Worm (Caenorhabditis elegans) whole organism, early embryonic: ENCODE data around the gene Y59A8B.26.
"Not testable (repeated sequence)": the region's sequence is repeated elsewhere in the genome, so short reads cannot be mapped to it uniquely, and the experiment has no call there.

ENCODE experiments used
- B0310.2 ChIP-seq: sonication (generic microtip); optimal IDR thresholded peaks from 2 replicates; lab custom pipeline; 2016; ENCODE audit warnings: mild to moderate bottlenecking, missing genetic modification characterization, missing compliant biosample characterization
- F13C5.2 ChIP-seq: sonication (generic microtip); optimal IDR thresholded peaks from 2 replicates; lab custom pipeline; 2017; ENCODE audit warnings: mild to moderate bottlenecking, missing genetic modification characterization, inconsistent platforms, missing compliant biosample characterization
- aly-1 ChIP-seq: sonication (generic microtip); optimal IDR thresholded peaks from 2 replicates; lab custom pipeline; 2016; ENCODE audit warnings: missing genetic modification characterization, missing compliant biosample characterization
- ama-1 ChIP-seq: fragments of 150-350 bp; optimal IDR thresholded peaks from 2 replicates; lab custom pipeline; 2014
- ceh-13 ChIP-seq: fragments of 200-800 bp; sonication (Bioruptor generic); optimal IDR thresholded peaks from 2 replicates; lab custom pipeline; 2018; ENCODE audit warnings: mild to moderate bottlenecking, missing genetic modification characterization, missing compliant biosample characterization
- ceh-36 ChIP-seq: sonication (generic microtip); optimal IDR thresholded peaks from 2 replicates; lab custom pipeline; 2016; ENCODE audit warnings: missing genetic modification characterization, inconsistent platforms, missing compliant biosample characterization
- ets-7 ChIP-seq: sonication (generic microtip); optimal IDR thresholded peaks from 2 replicates; lab custom pipeline; 2016; ENCODE audit warnings: missing genotype, missing genetic modification characterization, missing compliant biosample characterization
- flt-1 ChIP-seq: fragments of 200-800 bp; sonication (Bioruptor generic); IDR thresholded peaks from 2 replicates; pipeline ENCODE4 v1.3.6; 2022; ENCODE audit warnings: missing genetic modification characterization, missing compliant biosample characterization
- hmbx-1 ChIP-seq: sonication (generic microtip); optimal IDR thresholded peaks from 2 replicates; lab custom pipeline; 2016; ENCODE audit warnings: mild to moderate bottlenecking, missing genetic modification characterization, missing compliant biosample characterization
- hmg-4 ChIP-seq: fragments of 200-800 bp; sonication (Bioruptor generic); optimal IDR thresholded peaks from 2 replicates; lab custom pipeline; 2018; ENCODE audit warnings: mild to moderate bottlenecking, missing genetic modification characterization, missing compliant biosample characterization
- hnd-1 ChIP-seq: sonication (generic microtip); optimal IDR thresholded peaks from 2 replicates; lab custom pipeline; 2016; ENCODE audit warnings: missing genetic modification characterization, missing compliant biosample characterization
- pes-1 ChIP-seq: fragments of 200-800 bp; sonication (Bioruptor generic); IDR thresholded peaks from 2 replicates; pipeline ENCODE4 v1.3.6; 2022; ENCODE audit warnings: missing genetic modification reagents, missing genetic modification characterization, missing compliant biosample characterization
- scrt-1 ChIP-seq: fragments of 200-800 bp; sonication (Bioruptor generic); IDR thresholded peaks from 2 replicates; pipeline ENCODE4 v1.3.6; 2022; ENCODE audit warnings: missing genetic modification characterization, missing compliant biosample characterization
- sea-1 ChIP-seq: fragments of 200-800 bp; sonication (Bioruptor generic); conservative IDR thresholded peaks from 2 replicates; pipeline ENCODE4 v1.3.6; 2022; ENCODE audit warnings: missing genetic modification characterization, missing compliant biosample characterization
- tbx-11 ChIP-seq: fragments of 200-800 bp; sonication (Bioruptor generic); IDR thresholded peaks from 2 replicates; pipeline ENCODE4 v1.3.6; 2022; ENCODE audit warnings: missing genetic modification characterization, missing compliant biosample characterization
- tbx-37 ChIP-seq: fragments of 200-800 bp; sonication (Bioruptor generic); conservative IDR thresholded peaks from 2 replicates; pipeline ENCODE4 v1.3.6; 2022; ENCODE audit warnings: missing genetic modification reagents, missing genetic modification characterization, missing compliant biosample characterization
- tra-4 ChIP-seq: sonication (generic microtip); optimal IDR thresholded peaks from 2 replicates; lab custom pipeline; 2017; ENCODE audit warnings: missing genetic modification characterization, missing compliant biosample characterization

The Y59A8B.26 gene

ce11 chrV:18008680-18009079, 2.0 kb downstream of the Y59A8B.26 start:
- TF ChIP-seq hmbx-1 (tag; lab: Kevin White, UChicago) (no peak), tra-4 (tag; lab: Kevin White, UChicago) (no peak), ceh-13 (GFP tag; lab: Kevin White, UChicago) (no peak), hmg-4 (GFP tag; lab: Kevin White, UChicago) (no peak)

- not testable (repeated sequence) for TF ChIP-seq ets-7 (tag; lab: Kevin White, UChicago); hnd-1; flt-1 (GFP tag; lab: Robert Waterston, UW)
Observed at ce11 chrV:18006930-18007329, 3.7 kb downstream of the Y59A8B.26 start, which contains the start of gene Y59A8B.19. Y59A8B.19 (plus strand) TSS chrV:18007230.

ce11 chrV:18003876-18004275, 6.8 kb downstream of the Y59A8B.26 start:
- no peak for TF ChIP-seq ceh-13 (GFP tag; lab: Kevin White, UChicago)
- no peak for TF ChIP-seq ama-1
- TF ChIP-seq aly-1: no peak

- no peak for TF ChIP-seq tbx-11 (GFP tag; lab: Robert Waterston, UW)
- no peak for TF ChIP-seq ceh-13 (GFP tag; lab: Kevin White, UChicago)
- no peak for TF ChIP-seq flt-1 (GFP tag; lab: Robert Waterston, UW)
- no peak for TF ChIP-seq pes-1
- no peak for TF ChIP-seq ama-1
- TF ChIP-seq tra-4 (tag; lab: Kevin White, UChicago): no peak
- no peak for TF ChIP-seq sea-1
- TF ChIP-seq tbx-37 (GFP tag; lab: Robert Waterston, UW): no peak
- TF ChIP-seq ets-7 (tag; lab: Kevin White, UChicago): no peak
- no peak for TF ChIP-seq aly-1
- no peak for TF ChIP-seq hmbx-1 (tag; lab: Kevin White, UChicago)
Observed at ce11 chrV:18001268-18001667, 9.4 kb downstream of the Y59A8B.26 start, which contains the start of gene lon-8. lon-8 (minus strand) TSS chrV:18001368.

ce11 chrV:17985960-17986359, 24.7 kb downstream of the Y59A8B.26 start, which contains the start of gene Y59A8B.21:
Y59A8B.21 (plus strand) TSS chrV:17986260.
- no peak for TF ChIP-seq sea-1

ce11 chrV:17982935-17983334, 27.7 kb downstream of the Y59A8B.26 start:
- TF ChIP-seq tra-4 (tag; lab: Kevin White, UChicago) (no peak), hnd-1 (no peak), ama-1 (no peak), tbx-11 (GFP tag; lab: Robert Waterston, UW) (no peak), ets-7 (tag; lab: Kevin White, UChicago) (no peak), F13C5.2 (tag; lab: Kevin White, UChicago) (no peak), tbx-37 (GFP tag; lab: Robert Waterston, UW) (no peak)

- TF ChIP-seq ceh-13 (GFP tag; lab: Kevin White, UChicago) (no peak), tra-4 (tag; lab: Kevin White, UChicago) (no peak), tbx-37 (GFP tag; lab: Robert Waterston, UW) (no peak), hmbx-1 (tag; lab: Kevin White, UChicago) (no peak), F13C5.2 (tag; lab: Kevin White, UChicago) (no peak), tbx-11 (GFP tag; lab: Robert Waterston, UW) (no peak), pes-1 (no peak), B0310.2 (tag; lab: Kevin White, UChicago) (no peak), flt-1 (GFP tag; lab: Robert Waterston, UW) (no peak), sea-1 (no peak), hmg-4 (GFP tag; lab: Kevin White, UChicago) (no peak), scrt-1 (no peak), ceh-36 (tag; lab: Kevin White, UChicago) (no peak), ama-1 (no peak), hnd-1 (no peak), ets-7 (tag; lab: Kevin White, UChicago) (no peak), aly-1 (no peak)
Observed at ce11 chrV:17981732-17982131, 28.9 kb downstream of the Y59A8B.26 start.

- no peak for TF ChIP-seq sea-1
- TF ChIP-seq hmbx-1 (tag; lab: Kevin White, UChicago): no peak
- no peak for TF ChIP-seq hnd-1
Observed at ce11 chrV:17979789-17980188, 30.8 kb downstream of the Y59A8B.26 start, which contains the start of gene snx-6. snx-6 (minus strand) TSS chrV:17980082.

ce11 chrV:17978207-17978606, 32.4 kb downstream of the Y59A8B.26 start:
- TF ChIP-seq pes-1 (no peak), tra-4 (tag; lab: Kevin White, UChicago) (no peak), ceh-13 (GFP tag; lab: Kevin White, UChicago) (no peak), sea-1 (no peak), tbx-37 (GFP tag; lab: Robert Waterston, UW) (no peak), F13C5.2 (tag; lab: Kevin White, UChicago) (no peak), scrt-1 (no peak), hmg-4 (GFP tag; lab: Kevin White, UChicago) (no peak), B0310.2 (tag; lab: Kevin White, UChicago) (no peak), hmbx-1 (tag; lab: Kevin White, UChicago) (no peak), ama-1 (no peak), ets-7 (tag; lab: Kevin White, UChicago) (no peak), aly-1 (no peak), flt-1 (GFP tag; lab: Robert Waterston, UW) (no peak), hnd-1 (no peak), ceh-36 (tag; lab: Kevin White, UChicago) (no peak), tbx-11 (GFP tag; lab: Robert Waterston, UW) (no peak)
